Worm (Caenorhabditis elegans) whole organism, L4/young adult: Measurements from ENCODE around the gene daf-15.

ENCODE experiments used
- W03F9.2 ChIP-seq: fragments of 150-350 bp; optimal IDR thresholded peaks from 2 replicates; lab custom pipeline; 2014; ENCODE audit warnings: missing biosample characterization, missing genetic modification characterization
- dao-5 ChIP-seq: sonication (generic microtip); optimal IDR thresholded peaks from 2 replicates; lab custom pipeline; 2016; ENCODE audit warnings: missing genotype, missing genetic modification characterization, moderate library complexity, missing compliant biosample characterization
- him-1 ChIP-seq: sonication (generic microtip); optimal IDR thresholded peaks from 2 replicates; lab custom pipeline; 2016; ENCODE audit warnings: missing genotype, missing genetic modification reagents, missing genetic modification characterization, missing compliant biosample characterization

DNA sequence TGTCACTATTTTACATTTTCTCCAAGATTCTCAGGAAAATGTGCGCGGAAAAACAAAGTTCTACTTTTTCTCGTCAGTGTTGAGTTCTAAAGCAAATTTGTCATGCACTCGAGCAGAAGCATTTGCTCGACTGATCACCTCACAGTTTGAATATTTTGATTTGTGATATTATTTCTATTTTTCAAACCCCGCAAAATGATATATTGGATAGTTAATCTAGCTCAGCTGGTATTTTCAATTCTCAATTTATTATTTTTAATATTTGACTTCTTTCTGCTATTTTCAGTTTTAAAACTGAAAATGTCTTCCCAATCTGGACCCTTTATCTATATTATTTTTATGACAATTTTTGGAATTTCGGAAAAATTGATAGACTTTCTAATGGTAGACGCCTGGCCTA is 37.1 kb downstream of the daf-15 start, which contains the start of gene srxa-2:
- no peak for TF ChIP-seq him-1 (tag; lab: Kevin White, UChicago)
- no peak for TF ChIP-seq dao-5
- TF ChIP-seq W03F9.2 (tag; lab: Kevin White, UChicago): no peak
